Worm (Caenorhabditis elegans): ENCODE data around the gene ZK945.4.

DNA sequence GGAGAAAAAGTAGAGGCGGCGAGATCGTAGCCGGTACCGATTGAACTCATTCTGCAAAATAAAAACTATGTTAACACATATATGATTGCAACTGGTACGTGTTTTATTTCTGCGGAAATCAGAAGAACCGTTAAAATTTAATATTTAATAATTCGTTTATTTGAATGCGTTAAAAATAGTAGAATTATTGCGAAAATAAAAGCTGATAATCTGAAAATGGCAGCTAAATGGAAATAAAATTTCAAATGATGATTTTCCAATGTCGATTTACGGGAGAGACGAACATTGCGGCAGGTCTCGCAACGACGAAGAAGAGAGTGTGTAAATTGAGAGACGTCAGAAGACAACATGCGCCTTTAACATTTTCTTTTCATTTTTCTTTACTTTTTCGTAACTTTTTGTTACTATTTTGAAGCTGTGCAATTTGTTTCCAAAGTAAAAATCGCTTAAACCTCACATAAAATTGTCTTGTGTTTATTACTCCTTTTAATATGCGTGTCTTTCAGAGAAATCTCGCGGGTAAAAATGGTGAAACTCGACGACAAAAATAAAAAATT, 5.6 kb downstream of the ZK945.4 start, which contains the start of the genes pas-7 and puf-12:
- TF ChIP-seq unc-62 (GFP tag; optimal IDR thresholded peaks at IDR 0.05) (no peak), lin-39 (tag; optimal IDR thresholded peaks at IDR 0.05) (no peak), ama-1 (optimal IDR thresholded peaks at IDR 0.05) (no peak), nhr-28 (tag; optimal IDR thresholded peaks at IDR 0.05) (no peak), ceh-9 (tag; optimal IDR thresholded peaks at IDR 0.05) (no peak), nhr-77 (tag; optimal IDR thresholded peaks at IDR 0.05) (no peak), nhr-23 (tag; optimal IDR thresholded peaks at IDR 0.05) (peak; percentile 32), snpc-4 (tag; optimal IDR thresholded peaks at IDR 0.05) (no peak), zag-1 (tag; optimal IDR thresholded peaks at IDR 0.05) (no peak), nhr-237 (tag; optimal IDR thresholded peaks at IDR 0.05) (no peak), ceh-82 (tag; optimal IDR thresholded peaks at IDR 0.05) (no peak), ztf-11 (tag; optimal IDR thresholded peaks at IDR 0.05) (no peak), ceh-28 (tag; optimal IDR thresholded peaks at IDR 0.05) (no peak)
